Worm (Caenorhabditis elegans): Measurements from ENCODE around the gene hpo-7.

Gene hpo-7

ce11 chrII:2122762-2123161 lies 12.7 kb downstream of the hpo-7 start:
- TF ChIP-seq unc-62 (GFP tag; optimal IDR thresholded peaks at IDR 0.05), result no peak

- TF ChIP-seq unc-62 (GFP tag; optimal IDR thresholded peaks at IDR 0.05), result no peak
Observed at ce11 chrII:2122091-2122490, 13.4 kb downstream of the hpo-7 start, which contains the start of gene math-37. TSS of gene math-37 (minus strand) at chrII:2122191.

- TF ChIP-seq unc-62 (GFP tag; optimal IDR thresholded peaks at IDR 0.05), result no peak
Observed at ce11 chrII:2116794-2117193, 18.7 kb downstream of the hpo-7 start, which contains the start of gene srh-195. TSS of gene srh-195 (minus strand) at chrII:2116894.

- TF ChIP-seq unc-62 (GFP tag; optimal IDR thresholded peaks at IDR 0.05), result no peak
Observed at ce11 chrII:2114488-2114887, 21.0 kb downstream of the hpo-7 start.

ce11 chrII:2112948-2113347 lies 22.6 kb downstream of the hpo-7 start, which contains the start of gene R52.6:
TSS of gene R52.6 (minus strand) at chrII:2113048.
- TF ChIP-seq unc-62 (GFP tag; optimal IDR thresholded peaks at IDR 0.05), result no peak

DNA sequence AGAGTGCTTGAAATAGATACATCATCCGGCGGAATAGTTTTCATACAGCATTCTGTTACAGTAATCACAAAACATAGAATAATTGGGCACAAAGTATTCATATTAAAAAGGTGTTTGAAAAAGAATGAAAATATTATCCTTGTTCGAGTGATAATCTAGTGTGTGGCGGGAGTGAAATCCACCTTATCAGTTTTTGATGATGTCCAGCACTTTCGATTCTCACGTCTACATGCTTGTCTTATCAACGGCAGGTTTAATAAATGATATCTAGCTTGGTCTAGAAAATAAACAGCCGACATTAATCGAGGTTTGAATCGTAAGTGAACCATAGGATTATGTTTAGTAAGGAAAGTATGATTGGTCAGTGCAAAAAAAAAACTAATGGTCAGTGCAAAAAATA lies 25.6 kb downstream of the hpo-7 start, which contains the start of gene R52.5:
Gene R52.5, minus strand, starts transcription at position 101 of the 400 bp plus-strand sequence.
- no peak for TF ChIP-seq unc-62 (GFP tag; optimal IDR thresholded peaks at IDR 0.05)

ce11 chrII:2108295-2108694 lies 27.2 kb downstream of the hpo-7 start, which contains the start of gene R52.4:
TSS of gene R52.4 (minus strand) at chrII:2108395.
- TF ChIP-seq unc-62 (GFP tag; optimal IDR thresholded peaks at IDR 0.05), result no peak

DNA sequence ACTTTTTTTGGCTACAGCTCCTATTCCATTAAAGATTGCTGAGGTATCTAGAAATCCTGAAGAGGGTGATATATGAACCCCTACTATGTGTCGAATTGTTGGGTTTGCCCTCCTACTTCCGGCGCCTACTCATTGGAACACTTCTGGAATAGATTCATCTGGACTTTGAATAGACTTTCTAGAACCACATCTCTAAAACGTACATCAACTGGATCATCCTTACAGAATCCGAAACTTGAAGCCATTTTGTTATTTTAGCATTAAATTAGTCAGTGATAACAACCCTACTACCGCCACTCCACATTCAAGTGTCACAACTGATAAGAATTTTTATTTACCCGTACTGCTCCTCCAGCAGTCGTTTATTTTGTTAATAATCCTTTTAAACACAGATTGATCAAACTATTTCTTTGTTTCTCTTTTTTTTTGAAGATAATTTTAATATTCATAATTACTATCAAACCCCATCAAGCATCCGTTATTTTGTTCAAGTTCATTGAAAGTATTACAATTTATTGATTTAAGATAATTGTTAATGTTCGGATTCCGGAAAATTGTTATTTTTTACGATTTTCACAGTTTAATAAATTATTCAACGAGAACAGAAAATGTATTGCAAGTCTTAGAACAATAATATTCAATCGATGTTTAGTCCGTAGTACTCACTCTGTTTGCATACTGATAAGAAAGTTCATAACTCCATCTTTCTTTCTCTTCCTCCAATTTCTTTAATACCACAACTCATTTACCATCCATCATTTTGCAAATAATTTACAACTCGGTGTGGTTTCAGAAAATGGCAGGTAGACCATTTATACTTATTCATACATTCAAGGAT lies 36.1 kb downstream of the hpo-7 start, which contains the start of gene math-42:
Gene math-42, plus strand, starts transcription at position 788 of the 838 bp plus-strand sequence.
- no peak for TF ChIP-seq unc-62 (GFP tag; optimal IDR thresholded peaks at IDR 0.05)

ce11 chrII:2094924-2095650 lies 40.4 kb downstream of the hpo-7 start, which contains the start of gene T16A1.2:
TSS of gene T16A1.2 (plus strand) at chrII:2095600.
- no peak for TF ChIP-seq unc-62 (GFP tag; optimal IDR thresholded peaks at IDR 0.05)

DNA sequence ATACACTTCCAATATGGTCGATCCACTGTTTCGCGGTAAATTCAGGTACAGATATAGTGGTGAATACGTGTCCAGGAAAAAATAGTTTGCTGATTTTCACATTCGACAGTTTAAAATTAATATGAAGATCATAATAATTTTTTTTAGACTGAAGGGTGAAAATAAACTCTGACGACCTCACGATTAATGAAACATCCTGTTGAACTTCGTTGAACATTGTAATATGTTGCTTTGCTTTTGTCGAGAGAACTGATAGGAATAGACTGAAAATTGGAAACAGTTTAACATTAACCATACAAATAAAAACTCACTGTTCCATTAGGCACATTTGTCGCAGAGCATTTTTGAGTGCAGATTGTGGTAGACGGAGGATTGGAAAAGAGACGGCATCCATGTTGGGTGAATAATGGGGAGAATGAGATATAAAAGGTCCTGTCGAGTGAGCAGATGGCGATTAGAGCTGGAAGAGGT lies 42.0 kb downstream of the hpo-7 start, which contains the start of gene fbxb-37:
Gene fbxb-37, minus strand, starts transcription at position 421 of the 471 bp plus-strand sequence.
- no peak for TF ChIP-seq unc-62 (GFP tag; optimal IDR thresholded peaks at IDR 0.05)

DNA sequence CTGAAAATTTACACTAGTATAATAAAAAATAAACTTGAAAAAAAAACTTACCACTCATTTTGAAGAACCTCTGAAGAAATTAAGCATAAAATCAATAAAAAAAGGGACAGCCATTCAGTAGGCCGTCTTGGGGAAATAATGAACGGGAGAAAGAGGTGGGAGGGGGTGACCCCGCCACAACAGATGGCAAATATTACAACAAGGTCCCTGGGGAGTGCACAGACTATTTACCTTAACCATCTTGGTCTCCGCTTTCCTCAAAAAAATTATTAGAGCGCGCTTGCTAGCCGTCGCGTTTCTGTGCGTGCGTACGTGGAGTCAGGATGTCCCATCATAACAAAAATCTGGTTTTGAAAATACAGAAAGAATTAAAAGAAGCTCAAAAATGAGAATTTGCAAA lies 43.5 kb downstream of the hpo-7 start, which contains the start of gene T16A1.10:
Gene T16A1.10, minus strand, starts transcription at position 123 of the 400 bp plus-strand sequence.
- no peak for TF ChIP-seq unc-62 (GFP tag; optimal IDR thresholded peaks at IDR 0.05)

- no peak for TF ChIP-seq unc-62 (GFP tag; optimal IDR thresholded peaks at IDR 0.05)
Observed at ce11 chrII:2090605-2091004, 44.9 kb downstream of the hpo-7 start, which contains the start of gene trpl-5. TSS of gene trpl-5 (minus strand) at chrII:2090636.

DNA sequence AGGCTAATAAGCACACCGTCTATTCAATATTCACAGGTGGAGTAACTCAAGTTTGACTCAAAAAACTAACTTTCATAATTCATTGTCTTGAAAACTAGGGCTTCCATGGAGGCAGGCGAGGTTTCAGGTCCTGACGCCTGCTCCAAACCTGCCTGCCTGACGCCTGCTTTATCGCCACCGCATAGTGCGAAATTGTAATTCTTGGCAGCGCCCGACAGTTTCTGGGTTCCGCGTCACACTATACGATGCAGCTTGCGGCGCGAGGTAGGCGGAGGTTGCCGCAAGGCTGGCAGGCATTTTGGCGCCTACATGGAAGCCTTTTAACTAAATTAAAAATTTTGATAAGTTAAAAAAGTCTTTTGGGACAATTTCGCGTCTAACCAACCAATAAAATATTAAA lies 48.3 kb downstream of the hpo-7 start:
- TF ChIP-seq unc-62 (GFP tag; optimal IDR thresholded peaks at IDR 0.05), result no peak

DNA sequence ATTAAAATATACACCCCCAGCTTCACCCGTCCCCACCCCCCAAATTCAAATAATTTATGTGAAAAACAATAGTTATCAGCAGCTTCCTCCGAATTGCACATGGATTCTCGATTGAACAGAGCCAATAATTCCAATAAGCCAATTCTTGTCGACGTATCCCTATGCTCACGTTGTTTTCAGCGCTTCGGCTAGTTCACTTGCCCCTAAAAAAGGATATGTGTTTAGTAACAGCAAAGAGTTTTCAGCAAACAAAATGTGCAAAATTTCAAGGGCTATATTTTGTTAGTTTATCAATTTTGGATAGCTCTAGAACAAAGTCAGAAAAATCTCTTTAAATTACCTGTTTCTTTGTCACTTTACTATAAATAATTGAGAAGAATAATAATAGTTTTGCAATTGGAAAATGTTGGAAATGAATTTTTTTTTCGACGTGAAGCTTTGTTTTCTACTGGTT lies 51.8 kb downstream of the hpo-7 start, which contains the start of the genes T16A1.5 and fbxc-49:
Gene T16A1.5, minus strand, starts transcription at position 101 of the 454 bp plus-strand sequence.
Gene fbxc-49, plus strand, starts transcription at position 404 of the 454 bp plus-strand sequence.
- no peak for TF ChIP-seq unc-62 (GFP tag; optimal IDR thresholded peaks at IDR 0.05)

All from whole organism, dauer.